Worm (Caenorhabditis elegans) whole organism, mixed stage, embryonic: ENCODE measurements around the gene C07G1.6.

Experiments used
- M03D4.4 ChIP-seq: sonication (generic microtip); optimal IDR thresholded peaks from 2 replicates; lab custom pipeline; 2017; ENCODE audit warnings: mild to moderate bottlenecking, missing genetic modification characterization, missing compliant biosample characterization
- bed-3 ChIP-seq: fragments of 200-800 bp; sonication (Bioruptor generic); optimal IDR thresholded peaks from 3 replicates; lab custom pipeline; 2018; ENCODE audit warnings: mild to moderate bottlenecking, missing genetic modification characterization, moderate library complexity, missing compliant biosample characterization
- blmp-1 ChIP-seq: fragments of 150-350 bp; optimal IDR thresholded peaks from 2 replicates; lab custom pipeline; 2014; ENCODE audit warnings: missing biosample characterization, missing genetic modification characterization
- ceh-39 ChIP-seq: fragments of 150-350 bp; optimal IDR thresholded peaks from 2 replicates; lab custom pipeline; 2014; ENCODE audit warnings: missing biosample characterization, missing genetic modification characterization
- ceh-43 ChIP-seq: fragments of 200-800 bp; sonication (Bioruptor generic); optimal IDR thresholded peaks from 2 replicates; lab custom pipeline; 2018; ENCODE audit warnings: mild to moderate bottlenecking, missing genetic modification characterization, moderate library complexity, missing compliant biosample characterization
- ceh-83 ChIP-seq: fragments of 200-800 bp; sonication (Bioruptor generic); optimal IDR thresholded peaks from 2 replicates; lab custom pipeline; 2018; ENCODE audit warnings: mild to moderate bottlenecking, missing genetic modification characterization, missing compliant biosample characterization
- elt-1 ChIP-seq: sonication (generic microtip); optimal IDR thresholded peaks from 2 replicates; lab custom pipeline; 2017; ENCODE audit warnings: missing genetic modification characterization, mild to moderate bottlenecking, missing compliant biosample characterization, antibody characterized with exemption, moderate library complexity, borderline replicate concordance; ENCODE audit not compliant: insufficient read depth
- elt-3 ChIP-seq: fragments of 150-350 bp; optimal IDR thresholded peaks from 2 replicates; lab custom pipeline; 2014; ENCODE audit warnings: missing biosample characterization, missing genetic modification characterization
- flh-1 ChIP-seq: fragments of 200-800 bp; sonication (Bioruptor generic); optimal IDR thresholded peaks from 2 replicates; lab custom pipeline; 2018; ENCODE audit warnings: mild to moderate bottlenecking, missing genetic modification characterization, moderate library complexity, missing compliant biosample characterization
- ham-2 ChIP-seq: fragments of 200-800 bp; sonication (Bioruptor generic); optimal IDR thresholded peaks from 2 replicates; lab custom pipeline; 2018; ENCODE audit warnings: mild to moderate bottlenecking, missing genetic modification characterization, missing compliant biosample characterization
- hlh-1 ChIP-seq: fragments of 150-350 bp; optimal IDR thresholded peaks from 2 replicates; lab custom pipeline; 2014; ENCODE audit warnings: missing biosample characterization, missing genetic modification reagents, missing genetic modification characterization
- lin-13 ChIP-seq: fragments of 150-350 bp; optimal IDR thresholded peaks from 2 replicates; lab custom pipeline; 2014; ENCODE audit warnings: missing biosample characterization, missing genetic modification characterization
- lin-32 ChIP-seq: fragments of 200-800 bp; sonication (Bioruptor generic); optimal IDR thresholded peaks from 2 replicates; lab custom pipeline; 2018; ENCODE audit warnings: mild to moderate bottlenecking, missing genetic modification characterization, missing compliant biosample characterization
- lsy-2 ChIP-seq: fragments of 150-350 bp; optimal IDR thresholded peaks from 2 replicates; lab custom pipeline; 2014; ENCODE audit warnings: missing biosample characterization, missing genetic modification characterization
- mab-5 ChIP-seq: fragments of 150-350 bp; optimal IDR thresholded peaks from 2 replicates; lab custom pipeline; 2014; ENCODE audit warnings: missing biosample characterization, missing genetic modification characterization
- mep-1 ChIP-seq: fragments of 150-350 bp; optimal IDR thresholded peaks from 2 replicates; lab custom pipeline; 2017; ENCODE audit warnings: missing biosample characterization, missing genetic modification reagents, missing genetic modification characterization, inconsistent platforms
- nhr-12 ChIP-seq: fragments of 150-350 bp; optimal IDR thresholded peaks from 2 replicates; lab custom pipeline; 2014; ENCODE audit warnings: missing biosample characterization, missing genetic modification characterization
- nhr-2 ChIP-seq: fragments of 150-350 bp; optimal IDR thresholded peaks from 2 replicates; lab custom pipeline; 2014; ENCODE audit warnings: missing biosample characterization, missing genetic modification characterization
- nhr-237 ChIP-seq: fragments of 150-350 bp; optimal IDR thresholded peaks from 2 replicates; lab custom pipeline; 2014; ENCODE audit warnings: missing biosample characterization, missing genetic modification characterization
- nhr-28 ChIP-seq: fragments of 150-350 bp; optimal IDR thresholded peaks from 2 replicates; lab custom pipeline; 2014; ENCODE audit warnings: missing biosample characterization, missing genetic modification characterization
- nhr-76 ChIP-seq: sonication (generic microtip); optimal IDR thresholded peaks from 2 replicates; lab custom pipeline; 2017; ENCODE audit warnings: missing biosample characterization, missing genetic modification characterization
- pha-4 ChIP-seq: fragments of 150-350 bp; optimal IDR thresholded peaks from 2 replicates; lab custom pipeline; 2018; ENCODE audit warnings: missing biosample characterization, missing genetic modification reagents, missing genetic modification characterization
- sem-2 ChIP-seq: fragments of 200-800 bp; sonication (Bioruptor generic); optimal IDR thresholded peaks from 2 replicates; lab custom pipeline; 2018; ENCODE audit warnings: mild to moderate bottlenecking, missing genetic modification characterization, missing compliant biosample characterization
- sptf-1 ChIP-seq: sonication (generic microtip); optimal IDR thresholded peaks from 2 replicates; lab custom pipeline; 2017; ENCODE audit warnings: mild to moderate bottlenecking, missing genetic modification characterization, moderate library complexity, missing compliant biosample characterization
- tbx-8 ChIP-seq: fragments of 200-800 bp; sonication (Bioruptor generic); optimal IDR thresholded peaks from 2 replicates; lab custom pipeline; 2018; ENCODE audit warnings: mild to moderate bottlenecking, missing genetic modification characterization, moderate library complexity, missing compliant biosample characterization
- unc-120 ChIP-seq: sonication (generic microtip); optimal IDR thresholded peaks from 2 replicates; lab custom pipeline; 2017; ENCODE audit warnings: missing genetic modification characterization, missing compliant biosample characterization; ENCODE audit not compliant: poor library complexity, severe bottlenecking
- unc-62 ChIP-seq: fragments of 150-350 bp; optimal IDR thresholded peaks from 2 replicates; lab custom pipeline; 2014; ENCODE audit warnings: missing biosample characterization, missing genetic modification reagents, missing genetic modification characterization
- zip-8 ChIP-seq: fragments of 150-350 bp; optimal IDR thresholded peaks from 2 replicates; lab custom pipeline; 2014; ENCODE audit warnings: missing biosample characterization, missing genetic modification characterization

Gene C07G1.6

ce11 chrIV:8168660-8169059 is 41.5 kb downstream of the C07G1.6 start, which contains the start of gene clec-52:
Gene clec-52, minus strand, starts transcription at chrIV:8168760.
- no peak for TF ChIP-seq sptf-1 (tag; lab: Kevin White, UChicago)
- TF ChIP-seq lin-13 (tag; lab: Kevin White, UChicago), result no peak
- TF ChIP-seq elt-3 (tag; lab: Kevin White, UChicago), result no peak
- no peak for TF ChIP-seq ceh-83 (GFP tag; lab: Kevin White, UChicago)
- no peak for TF ChIP-seq tbx-8 (GFP tag; lab: Kevin White, UChicago)
- no peak for TF ChIP-seq ceh-39 (tag; lab: Kevin White, UChicago)
- TF ChIP-seq zip-8, result no peak
- TF ChIP-seq sem-2, result no peak
- no peak for TF ChIP-seq nhr-2 (tag; lab: Kevin White, UChicago)

ce11 chrIV:8165950-8166349 is 44.2 kb downstream of the C07G1.6 start, which contains the start of gene B0218.7:
Gene B0218.7, minus strand, starts transcription at chrIV:8166050.
- TF ChIP-seq sem-2 (no peak), mep-1 (tag; lab: Kevin White, UChicago) (no peak), ceh-39 (tag; lab: Kevin White, UChicago) (no peak), elt-3 (tag; lab: Kevin White, UChicago) (no peak), blmp-1 (tag; lab: Kevin White, UChicago) (no peak), lin-32 (GFP tag; lab: Kevin White, UChicago) (no peak), ham-2 (GFP tag; lab: Kevin White, UChicago) (no peak), ceh-83 (GFP tag; lab: Kevin White, UChicago) (no peak), nhr-76 (tag; lab: Kevin White, UChicago) (no peak), lin-13 (tag; lab: Kevin White, UChicago) (no peak), flh-1 (GFP tag; lab: Kevin White, UChicago) (no peak), nhr-28 (tag; lab: Kevin White, UChicago) (no peak), nhr-237 (tag; lab: Kevin White, UChicago) (no peak), ceh-43 (GFP tag; lab: Kevin White, UChicago) (no peak), tbx-8 (GFP tag; lab: Kevin White, UChicago) (no peak), unc-62 (GFP tag; lab: Kevin White, UChicago) (no peak), M03D4.4 (no peak)
- TF ChIP-seq, all 35 proteins: peak for 0

ce11 chrIV:8164515-8164914 is 45.7 kb downstream of the C07G1.6 start:
- TF ChIP-seq mab-5 (tag; lab: Kevin White, UChicago) (no peak), hlh-1 (tag; lab: Kevin White, UChicago) (no peak), nhr-28 (tag; lab: Kevin White, UChicago) (no peak), tbx-8 (GFP tag; lab: Kevin White, UChicago) (no peak), elt-1 (no peak), M03D4.4 (no peak), sem-2 (no peak), flh-1 (GFP tag; lab: Kevin White, UChicago) (no peak)
- TF ChIP-seq, all 35 proteins: peak for 0

ce11 chrIV:8163687-8164086 is 46.5 kb downstream of the C07G1.6 start, which contains the start of gene clec-51:
Gene clec-51, minus strand, starts transcription at chrIV:8163800.
- TF ChIP-seq mab-5 (tag; lab: Kevin White, UChicago), result no peak
- no peak for TF ChIP-seq lsy-2 (tag; lab: Kevin White, UChicago)
- TF ChIP-seq, all 35 proteins: peak for 0

ce11 chrIV:8161774-8162173 is 48.4 kb downstream of the C07G1.6 start:
- TF ChIP-seq zip-8 (no peak), pha-4 (tag; lab: Kevin White, UChicago) (no peak), elt-3 (tag; lab: Kevin White, UChicago) (no peak), M03D4.4 (no peak), nhr-12 (tag; lab: Kevin White, UChicago) (no peak), lsy-2 (tag; lab: Kevin White, UChicago) (no peak), unc-120 (tag; lab: Kevin White, UChicago) (no peak), mab-5 (tag; lab: Kevin White, UChicago) (no peak)
- TF ChIP-seq, all 35 proteins: peak for 0

ce11 chrIV:8159995-8160394 is 50.2 kb downstream of the C07G1.6 start:
- no peak for TF ChIP-seq bed-3 (GFP tag; lab: Kevin White, UChicago)
- TF ChIP-seq, all 35 proteins: peak for 0
